Fruit fly (Drosophila melanogaster): Measurements from ENCODE around the gene CG3581.

The CG3581 gene

dm6 chr3R:19375923-19376322, 1.3 kb upstream of the CG3581 start, which contains the start of gene CG31404:
Gene CG31404, minus strand, starts transcription at chr3R:19376023.
- no peak for TF ChIP-seq Sin3A (optimal IDR thresholded peaks at IDR 0.05)
- no peak for TF ChIP-seq ttk (optimal IDR thresholded peaks at IDR 0.05)
- no peak for TF ChIP-seq psq (optimal IDR thresholded peaks at IDR 0.05)
- TF ChIP-seq h (optimal IDR thresholded peaks at IDR 0.05) = no peak
- no peak for TF ChIP-seq insv (optimal IDR thresholded peaks at IDR 0.05)
- no peak for TF ChIP-seq Myc (optimal IDR thresholded peaks at IDR 0.05)

DNA sequence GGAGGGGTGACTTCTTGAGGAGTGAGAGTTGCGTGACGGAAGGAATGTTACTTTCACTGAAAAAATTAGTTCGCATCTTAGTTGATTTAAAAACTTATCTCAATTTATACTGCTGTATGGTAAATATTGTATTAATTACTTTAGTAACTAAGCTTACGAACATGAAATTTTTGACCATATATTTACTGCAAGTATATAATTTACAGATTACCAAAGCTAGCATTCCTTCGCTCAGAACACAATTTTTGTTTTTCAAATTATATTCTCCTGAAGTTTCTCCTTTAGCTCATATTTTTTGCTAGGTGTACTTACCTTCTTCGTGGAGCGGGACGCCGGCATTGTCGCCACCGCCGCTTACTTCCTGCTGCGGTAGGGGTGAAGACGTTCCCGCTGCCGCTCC, 3.9 kb downstream of the CG3581 start:
- TF ChIP-seq h (optimal IDR thresholded peaks at IDR 0.05) (no peak), insv (optimal IDR thresholded peaks at IDR 0.05) (no peak), Sin3A (optimal IDR thresholded peaks at IDR 0.05) (no peak), ttk (optimal IDR thresholded peaks at IDR 0.05) (no peak)

DNA sequence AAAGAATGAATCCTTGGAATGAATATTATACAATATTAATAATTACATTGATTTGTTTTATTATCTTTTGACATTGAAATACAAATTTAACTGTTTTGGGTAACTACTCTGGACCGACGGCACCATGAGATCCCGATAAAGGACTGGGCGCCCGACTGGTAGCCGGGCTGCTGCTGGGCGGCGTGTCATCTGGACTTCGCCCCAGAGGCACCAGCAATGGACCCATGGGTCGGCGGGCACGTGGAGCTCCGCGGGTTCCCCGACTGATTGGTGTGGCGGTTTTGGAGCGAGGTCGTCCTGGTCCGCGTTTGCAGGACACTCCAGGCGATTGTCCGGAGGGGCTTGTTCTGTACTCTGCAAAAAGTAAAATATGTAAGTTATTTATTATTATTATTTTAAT, 5.5 kb downstream of the CG3581 start:
- no peak for TF ChIP-seq insv (optimal IDR thresholded peaks at IDR 0.05)
- TF ChIP-seq Myc (optimal IDR thresholded peaks at IDR 0.05) = no peak
- TF ChIP-seq psq (optimal IDR thresholded peaks at IDR 0.05) = no peak
- no peak for TF ChIP-seq Sin3A (optimal IDR thresholded peaks at IDR 0.05)
- TF ChIP-seq h (optimal IDR thresholded peaks at IDR 0.05) = no peak
- no peak for TF ChIP-seq ttk (optimal IDR thresholded peaks at IDR 0.05)

DNA sequence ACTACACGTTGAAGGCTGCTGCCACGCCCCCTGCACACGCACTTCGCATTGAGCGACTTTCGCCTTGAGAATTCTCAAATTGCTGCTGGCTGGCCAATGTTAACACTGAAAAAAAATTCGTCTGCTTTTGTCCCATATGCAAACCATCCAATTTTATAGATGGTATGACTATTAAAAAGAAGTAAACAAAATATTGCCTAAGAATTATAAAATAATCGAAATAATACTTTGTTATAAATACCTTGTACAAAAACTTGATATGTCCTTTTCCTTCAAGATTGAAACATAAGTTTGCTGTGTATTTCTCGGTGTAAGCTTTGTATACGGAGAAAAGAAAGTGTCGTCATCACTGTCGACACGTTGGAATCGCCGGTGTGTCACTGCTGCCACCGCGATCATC, 11.7 kb downstream of the CG3581 start:
- no peak for TF ChIP-seq ttk (optimal IDR thresholded peaks at IDR 0.05)
- TF ChIP-seq h (optimal IDR thresholded peaks at IDR 0.05) = no peak
- no peak for TF ChIP-seq Myc (optimal IDR thresholded peaks at IDR 0.05)
- no peak for TF ChIP-seq insv (optimal IDR thresholded peaks at IDR 0.05)
- no peak for TF ChIP-seq psq (optimal IDR thresholded peaks at IDR 0.05)
- TF ChIP-seq Sin3A (optimal IDR thresholded peaks at IDR 0.05) = no peak

DNA sequence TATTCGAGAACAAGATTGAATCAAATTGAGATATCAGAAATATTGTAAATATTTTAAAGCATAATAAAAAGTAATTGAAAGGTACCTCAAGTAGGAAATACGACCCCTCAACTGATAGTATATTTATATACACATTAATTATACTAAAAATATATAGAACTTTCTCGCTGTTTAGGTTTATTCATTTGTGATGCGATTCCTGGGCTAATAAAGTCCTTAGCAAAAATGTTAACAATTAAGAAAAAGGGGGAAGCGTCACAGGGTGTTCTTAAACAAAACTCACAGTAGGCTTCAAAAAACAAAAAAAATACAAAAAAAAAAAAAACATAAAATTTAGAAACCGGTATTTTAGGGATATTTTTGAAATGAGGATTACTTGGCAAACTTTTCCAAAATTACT, 20.8 kb downstream of the CG3581 start, which contains the start of gene CG43203:
CG43203 (plus strand) TSS at position 301 of the 400 bp plus-strand sequence.
- TF ChIP-seq Myc (optimal IDR thresholded peaks at IDR 0.05) (no peak), h (optimal IDR thresholded peaks at IDR 0.05) (no peak), psq (optimal IDR thresholded peaks at IDR 0.05) (no peak), Sin3A (optimal IDR thresholded peaks at IDR 0.05) (no peak), ttk (optimal IDR thresholded peaks at IDR 0.05) (no peak), insv (optimal IDR thresholded peaks at IDR 0.05) (no peak)

- TF ChIP-seq ttk (optimal IDR thresholded peaks at IDR 0.05) (no peak), Myc (optimal IDR thresholded peaks at IDR 0.05) (no peak), h (optimal IDR thresholded peaks at IDR 0.05) (no peak), insv (optimal IDR thresholded peaks at IDR 0.05) (no peak)
These were observed 22.5 kb downstream of the CG3581 start for dm6 chr3R:19352121-19352520.

DNA sequence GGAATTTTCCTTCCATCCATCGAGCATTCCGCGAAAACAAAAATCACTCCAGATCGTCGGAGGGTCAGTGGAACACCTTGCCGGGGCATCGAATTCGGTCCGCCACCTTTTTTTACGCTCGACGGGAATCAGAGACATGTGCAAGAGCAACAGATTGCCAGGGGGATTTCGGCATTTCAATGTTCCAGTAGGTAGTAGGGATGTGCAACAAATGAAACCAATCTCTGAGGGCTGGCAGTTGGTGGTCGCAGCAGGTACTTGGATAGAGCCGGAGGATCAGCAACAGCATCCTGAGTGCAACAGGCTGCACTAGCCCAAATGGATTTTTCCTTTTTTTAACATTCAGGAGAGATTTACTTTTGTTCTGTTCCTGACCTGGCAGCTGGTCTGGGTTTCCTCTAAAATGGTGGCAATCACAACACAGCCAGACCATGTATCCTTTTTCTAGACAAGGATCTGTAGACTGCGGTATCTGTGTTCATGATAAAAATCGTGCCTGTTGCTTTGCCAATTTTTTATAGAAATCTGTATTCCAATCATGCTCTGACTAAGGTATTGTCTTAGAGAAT, 24.1 kb downstream of the CG3581 start:
- no peak for TF ChIP-seq psq (optimal IDR thresholded peaks at IDR 0.05)
- TF ChIP-seq ttk (optimal IDR thresholded peaks at IDR 0.05) = no peak
- TF ChIP-seq h (optimal IDR thresholded peaks at IDR 0.05) = no peak
- no peak for TF ChIP-seq Myc (optimal IDR thresholded peaks at IDR 0.05)
- no peak for TF ChIP-seq Sin3A (optimal IDR thresholded peaks at IDR 0.05)
- no peak for TF ChIP-seq insv (optimal IDR thresholded peaks at IDR 0.05)

dm6 chr3R:19347678-19348077, 26.9 kb downstream of the CG3581 start:
- no peak for TF ChIP-seq Myc (optimal IDR thresholded peaks at IDR 0.05)
- TF ChIP-seq h (optimal IDR thresholded peaks at IDR 0.05) = no peak
- TF ChIP-seq ttk (optimal IDR thresholded peaks at IDR 0.05) = no peak
- TF ChIP-seq Sin3A (optimal IDR thresholded peaks at IDR 0.05) = no peak
- no peak for TF ChIP-seq insv (optimal IDR thresholded peaks at IDR 0.05)
- no peak for TF ChIP-seq psq (optimal IDR thresholded peaks at IDR 0.05)

dm6 chr3R:19346532-19346931, 28.1 kb downstream of the CG3581 start:
- no peak for TF ChIP-seq insv (optimal IDR thresholded peaks at IDR 0.05)
- no peak for TF ChIP-seq Myc (optimal IDR thresholded peaks at IDR 0.05)

DNA sequence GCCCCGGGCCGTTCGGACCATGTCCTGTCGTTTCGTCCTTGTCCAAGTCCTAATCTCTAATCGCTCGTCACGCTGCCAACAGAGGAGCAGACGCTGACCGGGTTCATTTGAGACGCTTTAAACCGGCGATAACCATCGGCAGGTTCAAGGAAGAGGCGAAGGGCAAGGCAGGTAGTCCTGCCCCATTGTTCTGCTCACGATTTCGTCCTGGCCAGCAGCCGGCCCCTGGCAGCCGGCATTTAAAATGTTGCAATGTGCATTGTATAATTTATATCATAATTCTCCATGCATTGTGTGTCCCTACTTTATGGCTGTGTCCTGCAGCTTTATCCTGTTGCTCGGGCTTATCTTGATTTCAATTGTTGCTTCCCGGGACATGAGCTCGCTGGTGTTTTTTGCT, 29.4 kb downstream of the CG3581 start:
- TF ChIP-seq Myc (optimal IDR thresholded peaks at IDR 0.05) (no peak), Sin3A (optimal IDR thresholded peaks at IDR 0.05) (no peak), insv (optimal IDR thresholded peaks at IDR 0.05) (no peak), psq (optimal IDR thresholded peaks at IDR 0.05) (no peak), ttk (optimal IDR thresholded peaks at IDR 0.05) (no peak), h (optimal IDR thresholded peaks at IDR 0.05) (no peak)

DNA sequence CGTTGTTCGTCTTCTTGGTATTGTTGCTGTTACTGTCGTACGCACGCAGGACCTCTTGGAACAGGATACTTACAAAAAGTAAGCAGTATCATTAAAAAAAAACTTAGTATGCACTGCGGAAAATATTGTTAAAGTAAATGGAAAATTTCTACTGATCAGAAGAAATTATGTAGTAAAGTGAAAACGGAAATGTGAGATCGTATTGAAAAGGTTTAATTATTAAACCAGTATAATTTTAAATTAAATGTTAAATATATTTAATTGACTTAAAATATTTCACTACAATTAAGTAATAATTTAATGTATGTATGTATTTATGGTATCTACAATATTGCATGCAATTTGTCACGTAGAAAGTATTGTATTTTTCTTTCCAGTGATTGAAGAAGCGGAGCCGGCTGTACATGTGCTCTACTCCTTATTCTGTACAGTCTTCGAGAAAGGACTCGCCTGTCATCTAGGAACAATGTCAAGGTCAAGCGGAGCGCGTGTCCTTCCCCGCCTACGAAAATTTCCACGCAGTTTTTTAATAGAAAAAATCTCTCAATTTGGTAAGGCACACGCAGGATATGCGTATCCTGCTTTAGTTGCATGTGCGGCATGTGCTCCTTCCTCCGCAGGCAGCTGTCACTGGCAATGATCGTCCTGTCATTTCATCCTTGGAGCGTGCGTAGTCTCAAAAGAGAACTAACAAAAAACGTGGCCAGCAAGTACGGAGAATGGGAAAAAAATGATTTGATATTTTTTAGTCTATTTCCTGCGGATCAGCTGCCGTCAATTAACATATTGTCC, 30.9 kb downstream of the CG3581 start:
- TF ChIP-seq Myc (optimal IDR thresholded peaks at IDR 0.05) (no peak), h (optimal IDR thresholded peaks at IDR 0.05) (no peak), ttk (optimal IDR thresholded peaks at IDR 0.05) (no peak)

DNA sequence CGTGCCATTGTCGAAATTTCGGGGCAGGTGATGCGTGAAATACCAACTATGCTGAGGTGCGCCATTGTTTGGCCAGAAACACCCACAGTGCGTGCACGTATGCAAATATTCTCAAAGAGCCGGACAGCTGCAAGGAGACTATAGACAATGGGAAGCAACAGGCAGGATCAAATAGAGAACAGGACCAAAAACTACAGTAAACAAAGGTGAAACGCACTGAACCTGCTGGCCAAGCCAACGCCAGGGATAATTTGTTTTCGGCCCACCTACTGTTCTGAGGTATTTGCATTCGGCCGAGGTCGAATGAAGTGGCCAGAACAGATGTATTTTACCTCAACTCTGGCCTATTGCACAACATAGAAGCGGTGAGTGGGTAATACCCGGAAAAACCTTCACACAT, 32.8 kb downstream of the CG3581 start:
- TF ChIP-seq ttk (optimal IDR thresholded peaks at IDR 0.05) (no peak), insv (optimal IDR thresholded peaks at IDR 0.05) (no peak), Myc (optimal IDR thresholded peaks at IDR 0.05) (no peak), h (optimal IDR thresholded peaks at IDR 0.05) (no peak), Sin3A (optimal IDR thresholded peaks at IDR 0.05) (no peak), psq (optimal IDR thresholded peaks at IDR 0.05) (no peak)

Measured in Kc167 (cell line).